Fruit fly (Drosophila melanogaster) whole organism, prepupa: ENCODE data around the gene Hers.

ENCODE experiments used
- CG16779 ChIP-seq: fragments of 200-800 bp; sonication (Bioruptor generic); optimal IDR thresholded peaks from 3 replicates; lab custom pipeline; 2017; ENCODE audit warnings: missing biosample characterization, mild to moderate bottlenecking, missing genetic modification characterization
- CG6854 ChIP-seq: fragments of 200-800 bp; sonication (Bioruptor generic); optimal IDR thresholded peaks from 2 replicates; lab custom pipeline; 2017; ENCODE audit warnings: missing biosample characterization, mild to moderate bottlenecking, missing genetic modification characterization
- Ets21C ChIP-seq: fragments of 200-800 bp; sonication (Bioruptor generic); optimal IDR thresholded peaks from 3 replicates; lab custom pipeline; 2016; ENCODE audit warnings: missing biosample characterization, missing genetic modification characterization
- Ets96B ChIP-seq: fragments of 200-800 bp; optimal IDR thresholded peaks from 2 replicates; lab custom pipeline; 2019; ENCODE audit warnings: missing biosample characterization, mild to moderate bottlenecking, missing genetic modification characterization, moderate library complexity
- OdsH ChIP-seq: fragments of 200-800 bp; sonication (Bioruptor generic); optimal IDR thresholded peaks from 3 replicates; lab custom pipeline; 2016; ENCODE audit warnings: missing biosample characterization, missing genetic modification characterization

dm6 chrX:19878342-19879204, 12.6 kb downstream of the Hers start:
- TF ChIP-seq OdsH (peak; percentile 61), Ets96B (tag; lab: Kevin White, UChicago) (peak; percentile 59), CG6854 (no peak), CG16779 (no peak), Ets21C (peak; percentile 3)
